ENCODE assay signal across 3 fruit fly cellular contexts in the genomic region with DNA sequence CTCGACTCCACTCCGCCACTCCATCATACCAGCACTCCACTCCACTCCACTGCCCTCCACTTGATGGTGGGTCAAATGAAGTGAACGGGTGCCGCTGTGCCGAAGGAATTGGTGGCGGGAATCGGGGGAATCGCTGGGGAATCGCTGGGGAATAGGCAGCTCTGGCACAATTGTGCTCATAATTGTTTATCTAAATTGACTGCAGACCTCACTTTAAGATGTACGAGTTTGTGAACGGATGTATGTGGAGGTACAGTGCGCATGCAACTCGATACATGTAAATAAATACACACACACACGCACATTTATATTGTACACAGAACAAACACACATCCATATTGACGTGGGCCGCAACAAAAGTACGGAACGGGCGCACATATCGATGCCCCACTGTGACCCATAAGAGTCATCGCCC.
A peak's percentile ranks its signal among the peaks of the same experiment; 100 is the strongest.
TF ChIP-seq lines count a peak whose summit lies in the region.

No protein-coding gene starts in this region.

- TF ChIP-seq CTCF in whole organism, embryonic (GFP tag; optimal IDR thresholded peaks at IDR 0.05; lab: Kevin White, UChicago) = no peak

TF ChIP-seq in whole organism, embryonic, 481 proteins besides CTCF, POLR2A, EP300 and RAD21 (continues in another document):
- TF ChIP-seq HLHmδ (GFP tag; optimal IDR thresholded peaks at IDR 0.05; lab: Kevin White, UChicago) = peak; percentile 40
- TF ChIP-seq Taf1 (GFP tag; IDR thresholded peaks at IDR 0.05; lab: Robert Waterston, UW) = no peak
- peak; percentile 65 for TF ChIP-seq CG12769 (tag; optimal IDR thresholded peaks at IDR 0.05; lab: Kevin White, UChicago)
- peak; percentile 90 for TF ChIP-seq crol (GFP tag; IDR thresholded peaks at IDR 0.05; lab: Robert Waterston, UW)
- TF ChIP-seq lbe (GFP tag; optimal IDR thresholded peaks at IDR 0.05; lab: Kevin White, UChicago) = no peak
- no peak for TF ChIP-seq CG9817 (tag; optimal IDR thresholded peaks at IDR 0.05; lab: Kevin White, UChicago)
- TF ChIP-seq corto (GFP tag; optimal IDR thresholded peaks at IDR 0.05; lab: Kevin White, UChicago) = no peak
- TF ChIP-seq Sox100B (GFP tag; optimal IDR thresholded peaks at IDR 0.05; lab: Kevin White, UChicago) = no peak
- TF ChIP-seq CG1603 (tag; optimal IDR thresholded peaks at IDR 0.05; lab: Kevin White, UChicago) = peak; percentile 49
- peak; percentile 38; the same call in 1 of the 3 replicates for TF ChIP-seq so (GFP tag; IDR thresholded peaks at IDR 0.05; lab: Robert Waterston, UW)
- TF ChIP-seq z (GFP tag; IDR thresholded peaks at IDR 0.05; lab: Robert Waterston, UW) = peak; percentile 87
- no peak for TF ChIP-seq D (optimal IDR thresholded peaks at IDR 0.05; lab: Kevin White, UChicago)
- no peak for TF ChIP-seq D (GFP tag; optimal IDR thresholded peaks at IDR 0.05; lab: Kevin White, UChicago)
- TF ChIP-seq org-1 (GFP tag; optimal IDR thresholded peaks at IDR 0.05; lab: Kevin White, UChicago) = no peak
- TF ChIP-seq CG6689 (GFP tag; IDR thresholded peaks at IDR 0.05; lab: Robert Waterston, UW) = no peak
- TF ChIP-seq pfk (GFP tag; optimal IDR thresholded peaks at IDR 0.05; lab: Kevin White, UChicago) = no peak
- TF ChIP-seq CG5180 (GFP tag; optimal IDR thresholded peaks at IDR 0.05; lab: Kevin White, UChicago) = peak; percentile 35
- no peak for TF ChIP-seq Hr3 (GFP tag; optimal IDR thresholded peaks at IDR 0.05; lab: Kevin White, UChicago)
- peak; percentile 56; the same call in 1 of the 3 replicates for TF ChIP-seq CG2199 (GFP tag; IDR thresholded peaks at IDR 0.05; lab: Robert Waterston, UW)
- no peak for TF ChIP-seq HLH4C (GFP tag; IDR thresholded peaks at IDR 0.05; lab: Robert Waterston, UW; ENCODE audit: partially characterized antibody)
- no peak for TF ChIP-seq HHEX (GFP tag; optimal IDR thresholded peaks at IDR 0.05; lab: Kevin White, UChicago)
- 0 out of 2 replicates have a peak, but pooled peaks have one; percentile 7 for TF ChIP-seq Drgx (GFP tag; IDR thresholded peaks at IDR 0.05; lab: Robert Waterston, UW)
- no peak for TF ChIP-seq run (tag; optimal IDR thresholded peaks at IDR 0.05; lab: Kevin White, UChicago)
- no peak for TF ChIP-seq CG12942 (GFP tag; optimal IDR thresholded peaks at IDR 0.05; lab: Kevin White, UChicago)
- no peak for TF ChIP-seq CG3281 (GFP tag; optimal IDR thresholded peaks at IDR 0.05; lab: Kevin White, UChicago)
- no peak for TF ChIP-seq CG6765 (GFP tag; optimal IDR thresholded peaks at IDR 0.05; lab: Kevin White, UChicago)
- TF ChIP-seq fd64A (GFP tag; optimal IDR thresholded peaks at IDR 0.05; lab: Kevin White, UChicago) = peak; percentile 8
- peak; percentile 51 for TF ChIP-seq Med (GFP tag; lab: Kevin White, UChicago)
- TF ChIP-seq sd (tag; optimal IDR thresholded peaks at IDR 0.05; lab: Kevin White, UChicago) = peak; percentile 31

TF ChIP-seq in whole organism, prepupa, 60 proteins besides CTCF, POLR2A, EP300 and RAD21 (continues in another document):
- TF ChIP-seq Hr39 (GFP tag; optimal IDR thresholded peaks at IDR 0.05; lab: Kevin White, UChicago) = peak; percentile 4
- TF ChIP-seq esn (GFP tag; optimal IDR thresholded peaks at IDR 0.05; lab: Kevin White, UChicago) = no peak
- TF ChIP-seq CG6163 (GFP tag; IDR thresholded peaks at IDR 0.05; lab: Robert Waterston, UW) = 0 out of 3 replicates have a peak, but pooled peaks have one; percentile 36
- no peak for TF ChIP-seq CG16779 (tag; optimal IDR thresholded peaks at IDR 0.05; lab: Kevin White, UChicago)
- peak; percentile 40 for TF ChIP-seq CG1621 (tag; optimal IDR thresholded peaks at IDR 0.05; lab: Kevin White, UChicago)
- TF ChIP-seq salr (GFP tag; optimal IDR thresholded peaks at IDR 0.05; lab: Kevin White, UChicago) = peak in 1 of 2 experiments; percentile 16
- TF ChIP-seq CG6808 (GFP tag; optimal IDR thresholded peaks at IDR 0.05; lab: Kevin White, UChicago) = no peak
- no peak for TF ChIP-seq CG8319 (GFP tag; optimal IDR thresholded peaks at IDR 0.05; lab: Kevin White, UChicago)
- TF ChIP-seq Ets21C (GFP tag; optimal IDR thresholded peaks at IDR 0.05; lab: Kevin White, UChicago) = no peak
- TF ChIP-seq ss (GFP tag; optimal IDR thresholded peaks at IDR 0.05; lab: Kevin White, UChicago) = no peak
- no peak; the same call in 1 of the 2 replicates for TF ChIP-seq CG15336 (GFP tag; IDR thresholded peaks at IDR 0.05; lab: Robert Waterston, UW)
- no peak for TF ChIP-seq Sox15 (GFP tag; optimal IDR thresholded peaks at IDR 0.05; lab: Kevin White, UChicago)
- TF ChIP-seq vri (GFP tag; optimal IDR thresholded peaks at IDR 0.05; lab: Kevin White, UChicago) = no peak
- peak; percentile 2 for TF ChIP-seq acj6 (GFP tag; optimal IDR thresholded peaks at IDR 0.05; lab: Kevin White, UChicago)
- no peak for TF ChIP-seq cyc (GFP tag; optimal IDR thresholded peaks at IDR 0.05; lab: Kevin White, UChicago)
- TF ChIP-seq eg (GFP tag; IDR thresholded peaks at IDR 0.05; lab: Robert Waterston, UW) = no peak
- peak; percentile 63 for TF ChIP-seq svp (GFP tag; lab: Kevin White, UChicago)
- peak; percentile 1 for TF ChIP-seq CG7368 (GFP tag; optimal IDR thresholded peaks at IDR 0.05; lab: Kevin White, UChicago)
- no peak for TF ChIP-seq Hr38 (GFP tag; optimal IDR thresholded peaks at IDR 0.05; lab: Kevin White, UChicago)
- peak; percentile 3 for TF ChIP-seq CG31627 (GFP tag; optimal IDR thresholded peaks at IDR 0.05; lab: Kevin White, UChicago)
- TF ChIP-seq CG8119 (GFP tag; IDR thresholded peaks at IDR 0.05; lab: Robert Waterston, UW) = no peak
- peak; percentile 7 for TF ChIP-seq pdm3 (GFP tag; optimal IDR thresholded peaks at IDR 0.05; lab: Kevin White, UChicago)
- TF ChIP-seq CG34406 (GFP tag; optimal IDR thresholded peaks at IDR 0.05; lab: Kevin White, UChicago) = no peak
- TF ChIP-seq CG8632 (GFP tag; optimal IDR thresholded peaks at IDR 0.05; lab: Kevin White, UChicago) = no peak
- no peak for TF ChIP-seq Ets96B (tag; optimal IDR thresholded peaks at IDR 0.05; lab: Kevin White, UChicago)
- no peak for TF ChIP-seq Lpt (GFP tag; optimal IDR thresholded peaks at IDR 0.05; lab: Kevin White, UChicago)
- no peak for TF ChIP-seq Hr4 (GFP tag; optimal IDR thresholded peaks at IDR 0.05; lab: Kevin White, UChicago)
- TF ChIP-seq Gug (GFP tag; IDR thresholded peaks at IDR 0.05; lab: Robert Waterston, UW) = 0 out of 2 replicates have a peak, but pooled peaks have one; percentile 9
- no peak for TF ChIP-seq CG6276 (GFP tag; optimal IDR thresholded peaks at IDR 0.05; lab: Kevin White, UChicago)
- TF ChIP-seq Eip78C (GFP tag; lab: Kevin White, UChicago) = peak; percentile 66
- TF ChIP-seq CG6792 (GFP tag; optimal IDR thresholded peaks at IDR 0.05; lab: Kevin White, UChicago) = no peak
- TF ChIP-seq achi (GFP tag; optimal IDR thresholded peaks at IDR 0.05; lab: Kevin White, UChicago) = no peak

TF ChIP-seq in whole organism, pupa, 21 proteins besides CTCF, POLR2A, EP300 and RAD21:
- no peak for TF ChIP-seq CG14655 (GFP tag; optimal IDR thresholded peaks at IDR 0.05; lab: Kevin White, UChicago)
- TF ChIP-seq CG32121 (GFP tag; IDR thresholded peaks at IDR 0.05; lab: Robert Waterston, UW) = no peak
- no peak for TF ChIP-seq CG8159 (tag; optimal IDR thresholded peaks at IDR 0.05; lab: Kevin White, UChicago)
- TF ChIP-seq fd96Ca (GFP tag; IDR thresholded peaks at IDR 0.05; lab: Robert Waterston, UW) = peak; percentile 30; the same call in 1 of the 3 replicates
- no peak for TF ChIP-seq gl (tag; optimal IDR thresholded peaks at IDR 0.05; lab: Kevin White, UChicago)
- TF ChIP-seq CG9948 (tag; optimal IDR thresholded peaks at IDR 0.05; lab: Kevin White, UChicago) = no peak
- TF ChIP-seq Snoo (tag; optimal IDR thresholded peaks at IDR 0.05; lab: Kevin White, UChicago) = no peak
- peak; percentile 42 for TF ChIP-seq CG13204 (GFP tag; optimal IDR thresholded peaks at IDR 0.05; lab: Kevin White, UChicago)
- TF ChIP-seq Ets98B (GFP tag; IDR thresholded peaks at IDR 0.05; lab: Robert Waterston, UW) = no peak; the same call in none of the 2 replicates
- peak; percentile 31; the same call in 1 of the 2 replicates for TF ChIP-seq rn (GFP tag; IDR thresholded peaks at IDR 0.05; lab: Robert Waterston, UW)
- no peak for TF ChIP-seq Pif1A (GFP tag; optimal IDR thresholded peaks at IDR 0.05; lab: Kevin White, UChicago)
- no peak for TF ChIP-seq Pif1B (GFP tag; optimal IDR thresholded peaks at IDR 0.05; lab: Kevin White, UChicago)
- no peak for TF ChIP-seq D1 (tag; optimal IDR thresholded peaks at IDR 0.05; lab: Kevin White, UChicago)
- TF ChIP-seq CG17806 (tag; optimal IDR thresholded peaks at IDR 0.05; lab: Kevin White, UChicago) = peak; percentile 5
- TF ChIP-seq CG34367 (tag; optimal IDR thresholded peaks at IDR 0.05; lab: Kevin White, UChicago) = no peak
- no peak for TF ChIP-seq CG12605 (GFP tag; IDR thresholded peaks at IDR 0.05; lab: Robert Waterston, UW)
- TF ChIP-seq CG8301 (tag; optimal IDR thresholded peaks at IDR 0.05; lab: Kevin White, UChicago) = peak; percentile 14
- no peak for TF ChIP-seq CG10348 (GFP tag; IDR thresholded peaks at IDR 0.05; lab: Robert Waterston, UW)
- peak; percentile 0 for TF ChIP-seq CG15710 (tag; optimal IDR thresholded peaks at IDR 0.05; lab: Kevin White, UChicago)
- no peak; the same call in 2 of the 3 replicates for TF ChIP-seq CG4496 (GFP tag; IDR thresholded peaks at IDR 0.05; lab: Robert Waterston, UW)
- TF ChIP-seq EcR (GFP tag; optimal IDR thresholded peaks at IDR 0.05; lab: Kevin White, UChicago) = peak; percentile 93
